Worm (Caenorhabditis elegans) whole organism, L4/young adult: ENCODE results near the gene hrg-2.

Source experiments
- W03F9.2 ChIP-seq: fragments of 150-350 bp; optimal IDR thresholded peaks from 2 replicates; lab custom pipeline; 2014; ENCODE audit warnings: missing biosample characterization, missing genetic modification characterization
- dao-5 ChIP-seq: sonication (generic microtip); optimal IDR thresholded peaks from 2 replicates; lab custom pipeline; 2016; ENCODE audit warnings: missing genotype, missing genetic modification characterization, moderate library complexity, missing compliant biosample characterization
- him-1 ChIP-seq: sonication (generic microtip); optimal IDR thresholded peaks from 2 replicates; lab custom pipeline; 2016; ENCODE audit warnings: missing genotype, missing genetic modification reagents, missing genetic modification characterization, missing compliant biosample characterization

- TF ChIP-seq him-1 (tag; lab: Kevin White, UChicago) (no peak), dao-5 (tag; lab: Kevin White, UChicago) (no peak), W03F9.2 (tag; lab: Kevin White, UChicago) (no peak)
Measured at ce11 chrV:12406514-12406913, 3.8 kb downstream of the hrg-2 start.
